Worm (Caenorhabditis elegans): Measurements from ENCODE around the gene plr-1.

- TF ChIP-seq efl-1 (GFP tag; optimal IDR thresholded peaks at IDR 0.05) (no peak), T07F8.4 (tag; optimal IDR thresholded peaks at IDR 0.05) (no peak), ztf-25 (GFP tag; IDR thresholded peaks at IDR 0.05) (no peak), unc-62 (GFP tag; optimal IDR thresholded peaks at IDR 0.05) (no peak), tbp1 (GFP tag; optimal IDR thresholded peaks at IDR 0.05) (peak; percentile 73), ceh-58 (GFP tag; IDR thresholded peaks at IDR 0.05) (no peak), F39B2.1 (GFP tag; IDR thresholded peaks at IDR 0.05) (no peak), sea-2 (GFP tag; IDR thresholded peaks at IDR 0.05) (no peak), repo-1 (tag; optimal IDR thresholded peaks at IDR 0.05) (no peak), cebp-2 (GFP tag; IDR thresholded peaks at IDR 0.05) (no peak)
Observed at ce11 chrIII:11478468-11479363, 22.0 kb downstream of the plr-1 start.

Measured in whole organism, young adult.